Worm (Caenorhabditis elegans): Measurements from ENCODE around the gene npp-26.
"Not testable (repeated sequence)": the region's sequence is repeated elsewhere in the genome, so short reads cannot be mapped to it uniquely, and the experiment has no call there.

npp-26 gene

DNA sequence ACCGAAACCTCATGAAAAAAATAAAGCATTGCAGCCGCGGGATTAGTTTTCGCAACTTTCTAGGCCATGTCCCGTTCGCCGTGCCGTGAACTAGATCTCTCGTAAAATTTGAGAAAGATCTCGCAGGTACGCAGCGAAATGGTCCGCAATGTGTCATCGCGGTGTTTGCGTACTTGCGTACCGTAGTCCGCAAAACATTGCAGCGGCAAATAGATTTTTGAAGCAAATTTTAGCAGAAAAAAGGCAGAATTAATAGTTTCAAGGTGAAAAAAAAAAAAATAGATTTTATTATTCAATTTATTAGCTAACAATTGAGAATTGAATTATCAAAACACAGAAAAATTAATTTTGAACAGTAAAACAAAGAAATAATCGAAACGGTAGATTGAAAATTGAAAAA is 36.6 kb upstream of the npp-26 start:
- TF ChIP-seq lsy-2 (tag; optimal IDR thresholded peaks at IDR 0.05) (peak; percentile 97 to 98), sem-4 (tag; optimal IDR thresholded peaks at IDR 0.05) (peak; percentile 46), nhr-21 (tag; optimal IDR thresholded peaks at IDR 0.05) (peak; percentile 74), sma-3 (GFP tag; optimal IDR thresholded peaks at IDR 0.05) (peak; percentile 95), crh-2 (tag; optimal IDR thresholded peaks at IDR 0.05) (peak; percentile 67), lin-13 (GFP tag; optimal IDR thresholded peaks at IDR 0.05) (peak; percentile 72), mab-5 (tag; optimal IDR thresholded peaks at IDR 0.05) (peak; percentile 68), nhr-129 (tag; optimal IDR thresholded peaks at IDR 0.05) (peak; percentile 13), nhr-6 (tag; optimal IDR thresholded peaks at IDR 0.05) (peak; percentile 11), Y55F3AM.14 (GFP tag; optimal IDR thresholded peaks at IDR 0.05) (peak; percentile 91), sma-9 (GFP tag; optimal IDR thresholded peaks at IDR 0.05) (peak; percentile 53), F13H6.1 (tag; optimal IDR thresholded peaks at IDR 0.05) (peak; percentile 90), ceh-82 (tag; optimal IDR thresholded peaks at IDR 0.05) (peak; percentile 4), R02D3.7 (tag; optimal IDR thresholded peaks at IDR 0.05) (peak; percentile 34), unc-55 (GFP tag; optimal IDR thresholded peaks at IDR 0.05) (peak; percentile 58), nhr-25 (tag; optimal IDR thresholded peaks at IDR 0.05) (peak; percentile 83), gmeb-1 (tag; optimal IDR thresholded peaks at IDR 0.05) (peak; percentile 65), ZK546.5 (tag; optimal IDR thresholded peaks at IDR 0.05) (peak; percentile 80), ztf-4 (tag; optimal IDR thresholded peaks at IDR 0.05) (peak; percentile 5), fos-1 (tag; optimal IDR thresholded peaks at IDR 0.05) (peak; percentile 33), C34F6.9 (tag; optimal IDR thresholded peaks at IDR 0.05) (peak; percentile 62)
- TF ChIP-seq sma-9 (tag; optimal IDR thresholded peaks at IDR 0.05), result not testable (repeated sequence)

DNA sequence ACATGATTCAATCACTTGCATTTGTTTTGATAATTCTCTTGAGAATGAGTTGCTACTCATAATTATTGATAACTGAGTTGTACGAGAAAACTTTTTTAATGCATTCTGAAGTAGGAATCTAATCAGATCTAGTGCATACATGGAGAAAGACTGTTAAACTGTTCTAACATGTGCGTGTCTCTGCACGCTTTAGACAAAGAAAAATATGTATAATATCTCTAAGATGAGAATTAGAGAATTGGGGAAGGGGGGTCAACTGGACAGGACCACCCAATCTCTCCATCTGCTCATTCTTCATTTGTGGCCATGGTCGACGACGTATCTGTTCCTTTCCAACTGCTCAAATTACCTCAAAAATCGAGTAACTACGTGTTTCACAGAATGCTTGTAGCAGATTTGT is 27.3 kb upstream of the npp-26 start, which contains the start of gene fbxb-78:
Gene fbxb-78 (plus strand): TSS at position 301 of the 400 bp plus-strand sequence.
- TF ChIP-seq Y55F3AM.14 (GFP tag; optimal IDR thresholded peaks at IDR 0.05) (no peak), fos-1 (tag; optimal IDR thresholded peaks at IDR 0.05) (no peak), F13H6.1 (tag; optimal IDR thresholded peaks at IDR 0.05) (no peak), mdl-1 (tag; optimal IDR thresholded peaks at IDR 0.05) (no peak), nhr-25 (tag; optimal IDR thresholded peaks at IDR 0.05) (no peak), sem-4 (tag; optimal IDR thresholded peaks at IDR 0.05) (no peak), ztf-1 (GFP tag; conservative IDR thresholded peaks at IDR 0.05) (no peak), aly-2 (tag; optimal IDR thresholded peaks at IDR 0.05) (no peak), crh-2 (tag; optimal IDR thresholded peaks at IDR 0.05) (no peak), nhr-6 (tag; optimal IDR thresholded peaks at IDR 0.05) (no peak), unc-55 (GFP tag; optimal IDR thresholded peaks at IDR 0.05) (no peak), sma-9 (GFP tag; optimal IDR thresholded peaks at IDR 0.05) (no peak), sma-9 (tag; optimal IDR thresholded peaks at IDR 0.05) (no peak), elt-1 (tag; optimal IDR thresholded peaks at IDR 0.05) (no peak), mab-5 (tag; optimal IDR thresholded peaks at IDR 0.05) (no peak), blmp-1 (tag; optimal IDR thresholded peaks at IDR 0.05; ENCODE audit: insufficient read depth) (no peak), mbf-1 (tag; optimal IDR thresholded peaks at IDR 0.05) (no peak), ZK546.5 (tag; optimal IDR thresholded peaks at IDR 0.05) (no peak), nhr-21 (tag; optimal IDR thresholded peaks at IDR 0.05) (no peak)

ce11 chrIV:4742480-4742879 is 22.0 kb upstream of the npp-26 start:
- TF ChIP-seq dmd-4 (tag; optimal IDR thresholded peaks at IDR 0.05), result no peak

DNA sequence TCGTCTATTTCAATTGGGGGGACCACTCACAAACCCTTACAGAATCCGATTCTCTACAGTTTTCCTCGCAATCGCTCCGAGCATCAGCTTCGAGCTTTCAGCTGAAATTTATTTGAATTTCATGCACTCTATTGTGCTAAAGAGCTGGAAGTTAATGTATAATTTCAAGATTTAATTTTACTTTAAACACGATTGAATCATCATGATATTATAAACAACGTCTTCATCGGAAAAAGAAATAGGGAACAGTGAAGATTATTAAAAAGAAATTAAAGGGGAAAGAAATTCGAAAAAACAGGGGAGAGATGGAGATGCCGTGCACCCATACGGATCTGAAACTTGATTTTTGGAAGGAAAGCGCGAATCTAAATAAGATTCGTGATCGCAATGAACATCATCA is 20.4 kb upstream of the npp-26 start, which contains the start of gene hoe-1:
Gene hoe-1 (minus strand): TSS at position 101 of the 400 bp plus-strand sequence.
- TF ChIP-seq ztf-1 (GFP tag; conservative IDR thresholded peaks at IDR 0.05) (no peak), skn-1 (tag; optimal IDR thresholded peaks at IDR 0.05) (no peak), nhr-77 (tag; optimal IDR thresholded peaks at IDR 0.05) (no peak), nhr-10 (tag; optimal IDR thresholded peaks at IDR 0.05) (no peak), Y55F3AM.14 (GFP tag; optimal IDR thresholded peaks at IDR 0.05) (no peak), fos-1 (tag; optimal IDR thresholded peaks at IDR 0.05) (no peak), snpc-4 (tag; optimal IDR thresholded peaks at IDR 0.05) (no peak), sma-9 (GFP tag; optimal IDR thresholded peaks at IDR 0.05) (no peak), sma-9 (tag; optimal IDR thresholded peaks at IDR 0.05) (no peak), ztf-11 (tag; optimal IDR thresholded peaks at IDR 0.05) (no peak), mdl-1 (tag; optimal IDR thresholded peaks at IDR 0.05) (no peak), lin-11 (tag; optimal IDR thresholded peaks at IDR 0.05) (no peak), sem-4 (tag; optimal IDR thresholded peaks at IDR 0.05) (no peak), R02D3.7 (tag; optimal IDR thresholded peaks at IDR 0.05) (no peak), dmd-4 (tag; optimal IDR thresholded peaks at IDR 0.05) (no peak), ceh-16 (tag; optimal IDR thresholded peaks at IDR 0.05) (no peak), C34F6.9 (tag; optimal IDR thresholded peaks at IDR 0.05) (no peak), crh-2 (tag; optimal IDR thresholded peaks at IDR 0.05) (no peak)
